Fruit fly (Drosophila melanogaster) whole organism, embryonic: ENCODE results near the gene Hr83.
A peak's percentile ranks its signal among the peaks of the same experiment; 100 is the strongest.

Experiments
- Atf3 ChIP-seq: fragments of 200-800 bp; sonication (Bioruptor generic); optimal IDR thresholded peaks from 3 replicates; lab custom pipeline; 2016; ENCODE audit warnings: missing biosample characterization, missing genetic modification characterization
- Blimp-1 ChIP-seq: fragments of 200-800 bp; sonication (Bioruptor generic); optimal IDR thresholded peaks from 3 replicates; lab custom pipeline; 2018; ENCODE audit warnings: missing biosample characterization, missing genetic modification characterization, mild to moderate bottlenecking, moderate library complexity, missing genetic modification reagents
- CG10366 ChIP-seq: fragments of 200-800 bp; sonication (Bioruptor generic); IDR thresholded peaks from 2 replicates; pipeline ENCODE4 v1.3.6; 2022; ENCODE audit warnings: missing biosample characterization, missing genetic modification characterization
- CG10565 ChIP-seq: fragments of 200-800 bp; sonication (Bioruptor generic); optimal IDR thresholded peaks from 3 replicates; lab custom pipeline; 2016; ENCODE audit warnings: missing biosample characterization, mild to moderate bottlenecking, missing genetic modification characterization
- CG11398 ChIP-seq: fragments of 200-800 bp; sonication (Bioruptor generic); optimal IDR thresholded peaks from 2 replicates; lab custom pipeline; 2016; ENCODE audit warnings: missing biosample characterization, missing genetic modification characterization
- CG12104 ChIP-seq: fragments of 200-800 bp; sonication (Bioruptor generic); optimal IDR thresholded peaks from 3 replicates; lab custom pipeline; 2016; ENCODE audit warnings: missing biosample characterization, missing genetic modification characterization
- CG13624 ChIP-seq: fragments of 200-800 bp; sonication (Bioruptor generic); optimal IDR thresholded peaks from 2 replicates; lab custom pipeline; 2016; ENCODE audit warnings: missing biosample characterization, missing genetic modification characterization
- CG17802 ChIP-seq: fragments of 200-800 bp; sonication (Bioruptor generic); optimal IDR thresholded peaks from 2 replicates; lab custom pipeline; 2018; ENCODE audit warnings: missing biosample characterization, mild to moderate bottlenecking, missing genetic modification characterization, moderate library complexity
- CG17829 ChIP-seq: fragments of 200-800 bp; optimal IDR thresholded peaks from 2 replicates; lab custom pipeline; 2019; ENCODE audit warnings: missing biosample characterization, mild to moderate bottlenecking, missing genetic modification characterization, moderate library complexity
- CG18476 ChIP-seq: fragments of 200-800 bp; sonication (Bioruptor generic); optimal IDR thresholded peaks from 2 replicates; lab custom pipeline; 2016; ENCODE audit warnings: missing biosample characterization, mild to moderate bottlenecking, missing genetic modification characterization
- CG3838 ChIP-seq: fragments of 200-800 bp; sonication (Bioruptor generic); optimal IDR thresholded peaks from 3 replicates; lab custom pipeline; 2016; ENCODE audit warnings: missing biosample characterization, missing genetic modification characterization
- CG6683 ChIP-seq: fragments of 200-800 bp; sonication (Bioruptor generic); optimal IDR thresholded peaks from 2 replicates; lab custom pipeline; 2017; ENCODE audit warnings: missing biosample characterization, mild to moderate bottlenecking, missing genetic modification characterization, missing genetic modification reagents
- CG6765 ChIP-seq: fragments of 200-800 bp; sonication (Bioruptor generic); optimal IDR thresholded peaks from 3 replicates; lab custom pipeline; 2017; ENCODE audit warnings: missing biosample characterization, mild to moderate bottlenecking, missing genetic modification characterization
- CG7745 ChIP-seq: fragments of 200-800 bp; sonication (Bioruptor generic); optimal IDR thresholded peaks from 2 replicates; lab custom pipeline; 2018; ENCODE audit warnings: missing biosample characterization, mild to moderate bottlenecking, missing genetic modification characterization, moderate library complexity
- CG8290 ChIP-seq, 3 experiments: fragments of 200-800 bp; sonication (Bioruptor generic); optimal IDR thresholded peaks; 2 replicates each; lab custom pipeline; 2016 to 2019; ENCODE audit warnings: missing biosample characterization in 3 of 3, missing genetic modification characterization in 3 of 3, mild to moderate bottlenecking in 2 of 3, moderate library complexity in 1 of 3
- CG9817 ChIP-seq: fragments of 200-800 bp; sonication (Bioruptor generic); optimal IDR thresholded peaks from 2 replicates; lab custom pipeline; 2018; ENCODE audit warnings: missing biosample characterization, mild to moderate bottlenecking, missing genetic modification characterization, moderate library complexity
- CG9876 ChIP-seq: fragments of 200-800 bp; sonication (Bioruptor generic); optimal IDR thresholded peaks from 2 replicates; lab custom pipeline; 2016; ENCODE audit warnings: missing biosample characterization, missing genetic modification characterization
- D19B ChIP-seq: fragments of 200-800 bp; sonication (Bioruptor generic); optimal IDR thresholded peaks from 2 replicates; lab custom pipeline; 2017; ENCODE audit warnings: missing biosample characterization, mild to moderate bottlenecking, missing genetic modification characterization
- Deaf1 ChIP-seq: fragments of 200-800 bp; optimal IDR thresholded peaks from 3 replicates; lab custom pipeline; 2019; ENCODE audit warnings: missing biosample characterization, mild to moderate bottlenecking, missing genetic modification characterization, moderate library complexity
- Dref ChIP-seq: fragments of 200-800 bp; sonication (Bioruptor generic); IDR thresholded peaks from 2 replicates; pipeline ENCODE4 v1.3.6; 2022; ENCODE audit warnings: missing biosample characterization, missing genetic modification characterization
- Gsc ChIP-seq: fragments of 200-800 bp; sonication (Bioruptor generic); IDR thresholded peaks from 2 replicates; pipeline ENCODE4 v1.3.6; 2022; ENCODE audit warnings: missing biosample characterization, missing genetic modification characterization
- Gug ChIP-seq: fragments of 200-800 bp; sonication (Bioruptor generic); IDR thresholded peaks from 4 replicates; pipeline ENCODE4 v1.3.6; 2022; ENCODE audit warnings: missing biosample characterization, missing genetic modification characterization
- Hr39 ChIP-seq: fragments of >200 bp; optimal IDR thresholded peaks from 2 replicates; lab custom pipeline; 2017
- Hsf ChIP-seq: fragments of 200-800 bp; sonication (Bioruptor generic); optimal IDR thresholded peaks from 3 replicates; lab custom pipeline; 2016; ENCODE audit warnings: missing biosample characterization, missing genetic modification characterization
- Trl ChIP-seq, 3 experiments: fragments of >200 bp in 2 of 3; fragments of 200-800 bp in 1 of 3; sonication (Bioruptor generic) in 1 of 3; optimal IDR thresholded peaks; 2 replicates in 1 of 3; 3 replicates in 2 of 3; lab custom pipeline; 2016 to 2017; ENCODE audit warnings: missing biosample characterization in 1 of 3, missing genetic modification characterization in 1 of 3
- Xrp1 ChIP-seq: fragments of 200-800 bp; sonication (Bioruptor generic); IDR thresholded peaks from 2 replicates; pipeline ENCODE4 v1.3.6; 2022; ENCODE audit warnings: missing biosample characterization, missing genetic modification characterization
- cato ChIP-seq: fragments of 200-800 bp; sonication (Bioruptor generic); optimal IDR thresholded peaks from 2 replicates; lab custom pipeline; 2016; ENCODE audit warnings: missing biosample characterization, missing genetic modification characterization, borderline replicate concordance
- ham ChIP-seq: fragments of 200-800 bp; sonication (Bioruptor generic); IDR thresholded peaks from 2 replicates; pipeline ENCODE4 v1.3.6; 2022; ENCODE audit warnings: missing biosample characterization, missing genetic modification characterization
- hb ChIP-seq: fragments of 200-800 bp; sonication (Bioruptor generic); IDR thresholded peaks from 3 replicates; pipeline ENCODE4 v1.3.6; 2022; ENCODE audit warnings: missing biosample characterization, missing genetic modification characterization; ENCODE audit not compliant: partially characterized antibody
- hkb ChIP-seq, 2 experiments: fragments of 200-800 bp in 1 of 2; fragments of >200 bp in 1 of 2; sonication (Bioruptor generic) in 1 of 2; IDR thresholded peaks in 1 of 2; optimal IDR thresholded peaks in 1 of 2; 2 replicates each; pipeline versions ENCODE4 v1.3.6 to Lab custom; 2017 to 2022; ENCODE audit warnings: missing biosample characterization in 1 of 2, missing genetic modification characterization in 1 of 2
- kay ChIP-seq: fragments of 200-800 bp; sonication (Bioruptor generic); optimal IDR thresholded peaks from 2 replicates; lab custom pipeline; 2016; ENCODE audit warnings: missing biosample characterization, missing genetic modification characterization
- onecut ChIP-seq: fragments of 200-800 bp; sonication (Bioruptor generic); IDR thresholded peaks from 2 replicates; pipeline ENCODE4 v1.3.6; 2022; ENCODE audit warnings: missing biosample characterization, missing genetic modification characterization
- pho ChIP-seq: fragments of 200-800 bp; sonication (Bioruptor generic); optimal IDR thresholded peaks from 2 replicates; lab custom pipeline; 2016; ENCODE audit warnings: missing biosample characterization, missing genetic modification characterization
- pita ChIP-seq: fragments of 200-800 bp; sonication (Bioruptor generic); optimal IDR thresholded peaks from 2 replicates; lab custom pipeline; 2017; ENCODE audit warnings: missing biosample characterization, mild to moderate bottlenecking, missing genetic modification characterization
- rib ChIP-seq: fragments of 200-800 bp; sonication (Bioruptor generic); IDR thresholded peaks from 2 replicates; pipeline ENCODE4 v1.3.6; 2022; ENCODE audit warnings: missing biosample characterization, missing genetic modification characterization
- sd ChIP-seq: fragments of 200-800 bp; sonication (Bioruptor generic); optimal IDR thresholded peaks from 3 replicates; lab custom pipeline; 2018; ENCODE audit warnings: missing biosample characterization, mild to moderate bottlenecking, missing genetic modification characterization, moderate library complexity
- sob ChIP-seq: fragments of 200-800 bp; sonication (Bioruptor generic); IDR thresholded peaks from 2 replicates; pipeline ENCODE4 v1.3.6; 2022; ENCODE audit warnings: missing biosample characterization, missing genetic modification characterization
- tap ChIP-seq: fragments of 200-800 bp; optimal IDR thresholded peaks from 3 replicates; lab custom pipeline; 2019; ENCODE audit warnings: missing biosample characterization, mild to moderate bottlenecking, missing genetic modification characterization, moderate library complexity
- z ChIP-seq: fragments of 200-800 bp; sonication (Bioruptor generic); IDR thresholded peaks from 3 replicates; pipeline ENCODE4 v1.3.6; 2022; ENCODE audit warnings: missing biosample characterization, missing genetic modification characterization
- zen2 ChIP-seq: fragments of 200-800 bp; sonication (Bioruptor generic); IDR thresholded peaks from 3 replicates; pipeline ENCODE4 v1.3.6; 2022; ENCODE audit warnings: missing biosample characterization, missing genetic modification characterization; ENCODE audit not compliant: partially characterized antibody
- zfh1 ChIP-seq: fragments of 200-800 bp; sonication (Bioruptor generic); IDR thresholded peaks from 3 replicates; pipeline ENCODE4 v1.3.6; 2022; ENCODE audit warnings: missing biosample characterization, missing genetic modification characterization

Hr83 gene

dm6 chr3R:6303738-6304137, 45.3 kb upstream of the Hr83 start, which contains the start of gene CG46396:
TSS of gene CG46396 (plus strand) at chr3R:6304038.
- no peak for TF ChIP-seq CG7745
- no peak for TF ChIP-seq Hr39 (lab: Kevin White, UChicago)
- no peak for TF ChIP-seq CG8290 (GFP tag; optimal IDR thresholded peaks at IDR 0.05; lab: Kevin White, UChicago)
- no peak for TF ChIP-seq CG8290 (tag; optimal IDR thresholded peaks at IDR 0.05; lab: Kevin White, UChicago)
- TF ChIP-seq D19B (GFP tag; lab: Kevin White, UChicago) = no peak
- no peak for TF ChIP-seq Hsf (GFP tag; lab: Kevin White, UChicago)
- no peak for TF ChIP-seq CG10565 (GFP tag; lab: Kevin White, UChicago)
- TF ChIP-seq kay = no peak
- no peak for TF ChIP-seq Trl (optimal IDR thresholded peaks at IDR 0.05; lab: Kevin White, UChicago)
- no peak for TF ChIP-seq Trl (GFP tag; optimal IDR thresholded peaks at IDR 0.05; lab: Kevin White, UChicago)
- no peak for TF ChIP-seq CG17829 (tag; lab: Kevin White, UChicago)
- no peak for TF ChIP-seq pho
- no peak for TF ChIP-seq CG10366 (GFP tag; lab: Robert Waterston, UW)
- no peak for TF ChIP-seq CG12104
- TF ChIP-seq CG6683 (GFP tag; lab: Kevin White, UChicago) = no peak
- no peak for TF ChIP-seq CG17802
- no peak for TF ChIP-seq tap (tag; lab: Kevin White, UChicago)
- TF ChIP-seq CG11398 (GFP tag; lab: Kevin White, UChicago) = no peak
- TF ChIP-seq onecut (GFP tag; lab: Robert Waterston, UW) = no peak

- TF ChIP-seq ham (GFP tag; lab: Robert Waterston, UW) = no peak
- no peak for TF ChIP-seq Gsc
- TF ChIP-seq Gug = no peak
- TF ChIP-seq hb = 0 out of 3 replicates have a peak, but pooled peaks have one; percentile 28
- no peak for TF ChIP-seq hkb (optimal IDR thresholded peaks at IDR 0.05; lab: Kevin White, UChicago)
- no peak for TF ChIP-seq hkb (GFP tag; IDR thresholded peaks at IDR 0.05; lab: Robert Waterston, UW)
- no peak for TF ChIP-seq CG9817 (tag; lab: Kevin White, UChicago)
- no peak for TF ChIP-seq CG6765 (GFP tag; lab: Kevin White, UChicago)
- TF ChIP-seq Atf3 = no peak
- peak; percentile 31 for TF ChIP-seq Blimp-1 (GFP tag; lab: Kevin White, UChicago)
- no peak for TF ChIP-seq sob (GFP tag; lab: Robert Waterston, UW)
- TF ChIP-seq CG13624 (GFP tag; lab: Kevin White, UChicago) = no peak
- no peak for TF ChIP-seq Hr39 (lab: Kevin White, UChicago)
- TF ChIP-seq, all 482 proteins: peak for 2
Observed at dm6 chr3R:6304947-6305346, 44.1 kb upstream of the Hr83 start, which contains the start of gene Osi16. TSS of gene Osi16 (plus strand) at chr3R:6305247.

dm6 chr3R:6306584-6306983, 42.5 kb upstream of the Hr83 start, which contains the start of gene CG46026:
TSS of gene CG46026 (plus strand) at chr3R:6306884.
- no peak for TF ChIP-seq CG18476 (GFP tag; lab: Kevin White, UChicago)
- TF ChIP-seq pita (GFP tag; lab: Kevin White, UChicago) = no peak
- TF ChIP-seq Deaf1 (tag; lab: Kevin White, UChicago) = no peak
- TF ChIP-seq CG3838 (GFP tag; lab: Kevin White, UChicago) = no peak
- TF ChIP-seq CG12104 = no peak
- TF ChIP-seq rib = no peak
- no peak for TF ChIP-seq sd (tag; lab: Kevin White, UChicago)
- no peak for TF ChIP-seq zfh1 (GFP tag; lab: Robert Waterston, UW)
- TF ChIP-seq cato (GFP tag; lab: Kevin White, UChicago) = no peak
- no peak for TF ChIP-seq Xrp1 (GFP tag; lab: Robert Waterston, UW)
- no peak for TF ChIP-seq CG9876 (GFP tag; lab: Kevin White, UChicago)
- no peak for TF ChIP-seq z (GFP tag; lab: Robert Waterston, UW)
- TF ChIP-seq zen2 (GFP tag; lab: Robert Waterston, UW) = no peak
- no peak for TF ChIP-seq Dref
